Worm (Caenorhabditis elegans): ENCODE results near the gene Y65A5A.24.

- TF ChIP-seq mbf-1 (tag; optimal IDR thresholded peaks at IDR 0.05) (no peak), mdl-1 (tag; optimal IDR thresholded peaks at IDR 0.05) (no peak), elt-1 (tag; optimal IDR thresholded peaks at IDR 0.05) (no peak)
Observed at ce11 chrIV:16399017-16399416, 5.2 kb downstream of the Y65A5A.24 start.

All from whole organism, L2 larva.